Worm (Caenorhabditis elegans) whole organism, late embryonic: ENCODE results near the gene M01F1.8.

Experiments
- C08G9.2 ChIP-seq: sonication (generic microtip); optimal IDR thresholded peaks from 2 replicates; lab custom pipeline; 2016; ENCODE audit warnings: mild to moderate bottlenecking, missing genetic modification characterization, moderate library complexity, missing compliant biosample characterization
- C38D4.7 ChIP-seq: fragments of 200-800 bp; sonication (Bioruptor generic); optimal IDR thresholded peaks from 2 replicates; lab custom pipeline; 2018; ENCODE audit warnings: mild to moderate bottlenecking, missing genetic modification characterization, moderate library complexity, missing compliant biosample characterization
- F13H6.1 ChIP-seq: sonication (generic microtip); optimal IDR thresholded peaks from 2 replicates; lab custom pipeline; 2016; ENCODE audit warnings: missing genetic modification characterization, missing compliant biosample characterization
- Y22D7AL.16 ChIP-seq: sonication (generic microtip); optimal IDR thresholded peaks from 2 replicates; lab custom pipeline; 2016; ENCODE audit warnings: missing genetic modification characterization, missing compliant biosample characterization
- ama-1 ChIP-seq: fragments of 150-350 bp; optimal IDR thresholded peaks from 2 replicates; lab custom pipeline; 2014
- ceh-14 ChIP-seq: sonication (generic microtip); optimal IDR thresholded peaks from 2 replicates; lab custom pipeline; 2016; ENCODE audit warnings: missing genotype, missing genetic modification characterization, missing compliant biosample characterization
- ceh-18 ChIP-seq: sonication (generic microtip); optimal IDR thresholded peaks from 2 replicates; lab custom pipeline; 2016; ENCODE audit warnings: missing genetic modification characterization, missing compliant biosample characterization
- ceh-2 ChIP-seq: sonication (generic microtip); optimal IDR thresholded peaks from 2 replicates; lab custom pipeline; 2016; ENCODE audit warnings: missing genotype, missing genetic modification characterization, missing compliant biosample characterization
- ceh-22 ChIP-seq: sonication (generic microtip); optimal IDR thresholded peaks from 2 replicates; lab custom pipeline; 2017; ENCODE audit warnings: missing biosample characterization, missing genetic modification characterization
- ceh-31 ChIP-seq: sonication (generic microtip); optimal IDR thresholded peaks from 2 replicates; lab custom pipeline; 2016; ENCODE audit warnings: missing genetic modification characterization, missing compliant biosample characterization
- ceh-45 ChIP-seq: fragments of 200-800 bp; sonication (Bioruptor generic); IDR thresholded peaks from 2 replicates; pipeline ENCODE4 v1.3.6; 2022; ENCODE audit warnings: missing genetic modification reagents, missing genetic modification characterization, missing compliant biosample characterization
- ceh-6 ChIP-seq: fragments of 200-800 bp; sonication (Bioruptor generic); optimal IDR thresholded peaks from 2 replicates; lab custom pipeline; 2018; ENCODE audit warnings: mild to moderate bottlenecking, missing genetic modification characterization, missing compliant biosample characterization
- ceh-9 ChIP-seq: sonication (generic microtip); optimal IDR thresholded peaks from 2 replicates; lab custom pipeline; 2016; ENCODE audit warnings: mild to moderate bottlenecking, missing genetic modification characterization, inconsistent platforms, missing compliant biosample characterization
- che-1 ChIP-seq: sonication (generic microtip); optimal IDR thresholded peaks from 2 replicates; lab custom pipeline; 2016; ENCODE audit warnings: mild to moderate bottlenecking, missing genetic modification characterization, missing compliant biosample characterization
- dmd-4 ChIP-seq: sonication (generic microtip); optimal IDR thresholded peaks from 2 replicates; lab custom pipeline; 2016; ENCODE audit warnings: borderline replicate concordance, missing genetic modification characterization, missing compliant biosample characterization
- dve-1 ChIP-seq: sonication (generic microtip); optimal IDR thresholded peaks from 2 replicates; lab custom pipeline; 2017; ENCODE audit warnings: antibody characterized with exemption, mild to moderate bottlenecking, missing genetic modification characterization, missing compliant biosample characterization
- elt-2 ChIP-seq: sonication (generic microtip); optimal IDR thresholded peaks from 2 replicates; lab custom pipeline; 2016; ENCODE audit warnings: missing genetic modification reagents, missing genetic modification characterization, missing compliant biosample characterization
- elt-4 ChIP-seq: sonication (generic microtip); optimal IDR thresholded peaks from 2 replicates; lab custom pipeline; 2016; ENCODE audit warnings: missing genetic modification characterization, missing compliant biosample characterization
- ets-4 ChIP-seq: sonication (generic microtip); optimal IDR thresholded peaks from 2 replicates; lab custom pipeline; 2016; ENCODE audit warnings: missing genetic modification characterization, missing compliant biosample characterization
- eyg-1 ChIP-seq: sonication (generic microtip); optimal IDR thresholded peaks from 2 replicates; lab custom pipeline; 2016; ENCODE audit warnings: missing genotype, missing genetic modification characterization, missing compliant biosample characterization
- fax-1 ChIP-seq: sonication (generic microtip); optimal IDR thresholded peaks from 2 replicates; lab custom pipeline; 2016; ENCODE audit warnings: missing genotype, missing genetic modification characterization, missing compliant biosample characterization
- fkh-6 ChIP-seq: sonication (generic microtip); optimal IDR thresholded peaks from 2 replicates; lab custom pipeline; 2016; ENCODE audit warnings: missing genetic modification characterization, missing compliant biosample characterization
- hlh-13 ChIP-seq: fragments of 200-800 bp; sonication (Bioruptor generic); optimal IDR thresholded peaks from 2 replicates; lab custom pipeline; 2018; ENCODE audit warnings: mild to moderate bottlenecking, missing genetic modification characterization, missing compliant biosample characterization
- hlh-6 ChIP-seq: sonication (generic microtip); optimal IDR thresholded peaks from 2 replicates; lab custom pipeline; 2016; ENCODE audit warnings: missing genotype, missing genetic modification characterization, missing compliant biosample characterization
- hlh-8 ChIP-seq: sonication (generic microtip); optimal IDR thresholded peaks from 2 replicates; lab custom pipeline; 2016; ENCODE audit warnings: missing genotype, missing genetic modification characterization, missing compliant biosample characterization
- lim-6 ChIP-seq: sonication (generic microtip); optimal IDR thresholded peaks from 2 replicates; lab custom pipeline; 2016; ENCODE audit warnings: missing genetic modification characterization, missing compliant biosample characterization
- mec-3 ChIP-seq: sonication (generic microtip); optimal IDR thresholded peaks from 2 replicates; lab custom pipeline; 2016; ENCODE audit warnings: borderline replicate concordance, missing genetic modification characterization, missing compliant biosample characterization
- nhr-232 ChIP-seq: sonication (generic microtip); optimal IDR thresholded peaks from 2 replicates; lab custom pipeline; 2016; ENCODE audit warnings: missing genetic modification characterization, missing compliant biosample characterization
- npax-4 ChIP-seq: sonication (generic microtip); optimal IDR thresholded peaks from 2 replicates; lab custom pipeline; 2016; ENCODE audit warnings: missing genetic modification characterization, missing compliant biosample characterization
- odd-2 ChIP-seq: sonication (generic microtip); optimal IDR thresholded peaks from 2 replicates; lab custom pipeline; 2017; ENCODE audit warnings: antibody characterized with exemption, mild to moderate bottlenecking, missing genetic modification characterization, missing compliant biosample characterization
- pax-1 ChIP-seq: fragments of 150-350 bp; optimal IDR thresholded peaks from 2 replicates; lab custom pipeline; 2014; ENCODE audit warnings: missing biosample characterization, missing genetic modification characterization
- pha-2 ChIP-seq: sonication (generic microtip); optimal IDR thresholded peaks from 2 replicates; lab custom pipeline; 2017; ENCODE audit warnings: mild to moderate bottlenecking, missing genetic modification characterization, missing compliant biosample characterization
- pha-4 ChIP-seq: fragments of 150-350 bp; optimal IDR thresholded peaks from 2 replicates; lab custom pipeline; 2018; ENCODE audit warnings: missing biosample characterization, missing genetic modification reagents, missing genetic modification characterization
- ref-2 ChIP-seq: sonication (generic microtip); optimal IDR thresholded peaks from 2 replicates; lab custom pipeline; 2016; ENCODE audit warnings: missing genetic modification characterization, missing compliant biosample characterization
- rnt-1 ChIP-seq: sonication (generic microtip); optimal IDR thresholded peaks from 2 replicates; lab custom pipeline; 2016; ENCODE audit warnings: missing genetic modification characterization, missing compliant biosample characterization
- sox-4 ChIP-seq: sonication (generic microtip); optimal IDR thresholded peaks from 2 replicates; lab custom pipeline; 2017; ENCODE audit warnings: mild to moderate bottlenecking, missing genetic modification characterization, inconsistent platforms, missing compliant biosample characterization
- syd-9 ChIP-seq: sonication (generic microtip); optimal IDR thresholded peaks from 2 replicates; lab custom pipeline; 2016; ENCODE audit warnings: mild to moderate bottlenecking, missing genetic modification characterization, moderate library complexity, missing compliant biosample characterization
- tbx-2 ChIP-seq: sonication (generic microtip); optimal IDR thresholded peaks from 2 replicates; lab custom pipeline; 2016; ENCODE audit warnings: missing genetic modification characterization, missing compliant biosample characterization
- tbx-7 ChIP-seq: sonication (generic microtip); optimal IDR thresholded peaks from 2 replicates; lab custom pipeline; 2016; ENCODE audit warnings: missing genotype, missing genetic modification characterization, missing compliant biosample characterization
- ttx-3 ChIP-seq: sonication (generic microtip); optimal IDR thresholded peaks from 2 replicates; lab custom pipeline; 2016; ENCODE audit warnings: missing genetic modification reagents, missing genetic modification characterization, missing compliant biosample characterization
- unc-3 ChIP-seq, 2 experiments: fragments of 200-800 bp in 1 of 2; sonication (Bioruptor generic) in 1 of 2; sonication (generic microtip) in 1 of 2; conservative IDR thresholded peaks in 1 of 2; optimal IDR thresholded peaks in 1 of 2; 2 replicates each; pipeline versions ENCODE4 v1.3.6 to Lab custom; 2016 to 2022; ENCODE audit warnings: missing compliant biosample characterization in 2 of 2, missing genetic modification characterization in 2 of 2, missing genetic modification reagents in 1 of 2
- unc-42 ChIP-seq: sonication (generic microtip); optimal IDR thresholded peaks from 2 replicates; lab custom pipeline; 2016; ENCODE audit warnings: missing genotype, missing genetic modification characterization, missing compliant biosample characterization
- unc-86 ChIP-seq: sonication (generic microtip); optimal IDR thresholded peaks from 2 replicates; lab custom pipeline; 2016; ENCODE audit warnings: missing genetic modification characterization, missing compliant biosample characterization
- zip-5 ChIP-seq: sonication (generic microtip); optimal IDR thresholded peaks from 2 replicates; lab custom pipeline; 2016; ENCODE audit warnings: missing genetic modification characterization, missing compliant biosample characterization
- ztf-16 ChIP-seq: sonication (generic microtip); optimal IDR thresholded peaks from 2 replicates; lab custom pipeline; 2017; ENCODE audit warnings: missing genetic modification characterization, missing compliant biosample characterization

The M01F1.8 gene

DNA sequence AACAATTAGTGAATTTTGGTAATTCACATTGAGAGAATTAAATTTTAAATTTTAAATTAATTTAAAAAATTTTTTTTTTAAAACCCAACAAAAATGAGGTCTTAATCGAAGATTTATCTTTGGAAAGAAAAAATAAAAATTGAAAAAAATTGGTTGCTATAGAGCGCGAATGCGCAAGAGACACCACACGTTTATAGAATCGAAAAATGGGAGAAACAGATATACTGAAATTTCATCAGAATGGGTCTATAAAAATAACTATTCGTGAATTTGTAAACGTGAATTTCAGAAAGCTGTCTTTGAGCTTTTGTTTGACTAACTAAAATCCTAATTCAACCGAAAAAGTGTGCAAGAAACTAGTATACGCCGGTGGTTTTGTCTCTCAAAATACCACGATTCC lies 38.1 kb upstream of the M01F1.8 start:
- TF ChIP-seq ama-1 (lab: Kevin White, UChicago) (no peak), ceh-6 (GFP tag; lab: Kevin White, UChicago) (no peak), elt-4 (tag; lab: Kevin White, UChicago) (no peak), ceh-31 (tag; lab: Kevin White, UChicago) (peak; percentile 88), pax-1 (tag; lab: Kevin White, UChicago) (no peak), pha-4 (tag; lab: Kevin White, UChicago) (no peak), ceh-22 (tag; lab: Kevin White, UChicago) (no peak), ceh-14 (peak; percentile 41), dmd-4 (tag; lab: Kevin White, UChicago) (no peak), tbx-7 (tag; lab: Kevin White, UChicago) (peak; percentile 70), tbx-2 (tag; lab: Kevin White, UChicago) (peak; percentile 89), mec-3 (tag; lab: Kevin White, UChicago) (no peak), ceh-45 (no peak), syd-9 (no peak), fax-1 (tag; lab: Kevin White, UChicago) (peak; percentile 66), npax-4 (tag; lab: Kevin White, UChicago) (no peak), ttx-3 (tag; lab: Kevin White, UChicago) (peak; percentile 15), fkh-6 (tag; lab: Kevin White, UChicago) (no peak), nhr-232 (tag; lab: Kevin White, UChicago) (no peak), dve-1 (tag; lab: Kevin White, UChicago) (no peak), unc-86 (tag; lab: Kevin White, UChicago) (no peak), ceh-18 (tag; lab: Kevin White, UChicago) (peak; percentile 1), pha-2 (tag; lab: Kevin White, UChicago) (no peak), unc-3 (GFP tag; conservative IDR thresholded peaks at IDR 0.05; lab: Robert Waterston, UW) (no peak), unc-3 (tag; optimal IDR thresholded peaks at IDR 0.05; lab: Kevin White, UChicago) (peak; percentile 16), C08G9.2 (tag; lab: Kevin White, UChicago) (peak; percentile 72), ceh-9 (tag; lab: Kevin White, UChicago) (no peak), rnt-1 (tag; lab: Kevin White, UChicago) (peak; percentile 48), elt-2 (tag; lab: Kevin White, UChicago) (peak; percentile 68), zip-5 (tag; lab: Kevin White, UChicago) (peak; percentile 64), hlh-13 (GFP tag; lab: Kevin White, UChicago) (no peak), eyg-1 (tag; lab: Kevin White, UChicago) (no peak), Y22D7AL.16 (tag; lab: Kevin White, UChicago) (no peak), che-1 (tag; lab: Kevin White, UChicago) (no peak), ceh-2 (tag; lab: Kevin White, UChicago) (peak; percentile 62), ets-4 (peak; percentile 60), ref-2 (tag; lab: Kevin White, UChicago) (peak; percentile 60), hlh-6 (tag; lab: Kevin White, UChicago) (no peak), odd-2 (tag; lab: Kevin White, UChicago) (no peak), lim-6 (tag; lab: Kevin White, UChicago) (no peak), C38D4.7 (GFP tag; lab: Kevin White, UChicago) (no peak), unc-42 (no peak), ztf-16 (peak; percentile 14), F13H6.1 (tag; lab: Kevin White, UChicago) (no peak), sox-4 (tag; lab: Kevin White, UChicago) (no peak), hlh-8 (tag; lab: Kevin White, UChicago) (peak; percentile 64)
